Fruit fly (Drosophila melanogaster): ENCODE data around the gene CG6293.

Gene CG6293

dm6 chr3R:10266624-10267492 lies 44.6 kb downstream of the CG6293 start (continued):
- TF ChIP-seq CG13894 (tag; optimal IDR thresholded peaks at IDR 0.05) (no peak), CG8281 (tag; optimal IDR thresholded peaks at IDR 0.05) (no peak), ase (GFP tag; IDR thresholded peaks at IDR 0.05) (no peak), CG7357 (GFP tag; IDR thresholded peaks at IDR 0.05) (0 out of 3 replicates have a peak, but pooled peaks have one; percentile 28), crp (GFP tag; optimal IDR thresholded peaks at IDR 0.05) (peak in 1 of 2 experiments; percentile 38)

dm6 chr3R:10265552-10266137 lies 45.8 kb downstream of the CG6293 start:
- peak; percentile 44 for TF ChIP-seq tio (GFP tag; optimal IDR thresholded peaks at IDR 0.05)
- peak; percentile 76 for TF ChIP-seq CG12769 (tag; optimal IDR thresholded peaks at IDR 0.05)
- peak; percentile 65 for TF ChIP-seq gro (GFP tag; optimal IDR thresholded peaks at IDR 0.05)
- no peak for TF ChIP-seq fd64A (GFP tag; optimal IDR thresholded peaks at IDR 0.05)
- peak; percentile 73 for TF ChIP-seq Meics (GFP tag; optimal IDR thresholded peaks at IDR 0.05)
- TF ChIP-seq CG6683 (GFP tag; optimal IDR thresholded peaks at IDR 0.05): peak; percentile 9
- no peak for TF ChIP-seq knrl (GFP tag; IDR thresholded peaks at IDR 0.05; ENCODE audit: partially characterized antibody)
- peak in 1 of 2 experiments; percentile 34 for TF ChIP-seq eve (GFP tag; optimal IDR thresholded peaks at IDR 0.05)
- peak; percentile 48 for TF ChIP-seq CG1603 (tag; optimal IDR thresholded peaks at IDR 0.05)
- TF ChIP-seq BtbVII (GFP tag; optimal IDR thresholded peaks at IDR 0.05): peak; percentile 42
- peak; percentile 7 for TF ChIP-seq CG2116 (GFP tag; optimal IDR thresholded peaks at IDR 0.05)
- TF ChIP-seq GATAe (GFP tag; conservative IDR thresholded peaks at IDR 0.05): 0 out of 2 replicates have a peak, but pooled peaks have one; percentile 13
- peak; percentile 21 for TF ChIP-seq CG5180 (GFP tag; optimal IDR thresholded peaks at IDR 0.05)
- TF ChIP-seq chn (GFP tag; optimal IDR thresholded peaks at IDR 0.05): peak; percentile 25
- TF ChIP-seq sob (GFP tag; IDR thresholded peaks at IDR 0.05): peak; percentile 80
- TF ChIP-seq bab2 (GFP tag; optimal IDR thresholded peaks at IDR 0.05): peak; percentile 18
- TF ChIP-seq Sox102F (GFP tag; optimal IDR thresholded peaks at IDR 0.05): peak; percentile 44
- peak; percentile 44 for TF ChIP-seq CG2712 (tag; optimal IDR thresholded peaks at IDR 0.05)
- peak; percentile 77 for TF ChIP-seq CG18599 (GFP tag; optimal IDR thresholded peaks at IDR 0.05)
- TF ChIP-seq CG14014 (GFP tag; IDR thresholded peaks at IDR 0.05): peak; percentile 50
- TF ChIP-seq CG12299 (tag; optimal IDR thresholded peaks at IDR 0.05): peak; percentile 11
- TF ChIP-seq Gug (GFP tag; IDR thresholded peaks at IDR 0.05): peak; percentile 18; the same call in 1 of the 4 replicates
- peak; percentile 58 for TF ChIP-seq CG12659 (GFP tag; optimal IDR thresholded peaks at IDR 0.05)
- peak; percentile 4 for TF ChIP-seq CG12104 (GFP tag; optimal IDR thresholded peaks at IDR 0.05)
- peak; percentile 2 for TF ChIP-seq CG11723 (GFP tag; optimal IDR thresholded peaks at IDR 0.05)
- peak; percentile 41 for TF ChIP-seq HHEX (GFP tag; optimal IDR thresholded peaks at IDR 0.05)
- 0 out of 4 replicates have a peak, but pooled peaks have one; percentile 67 for TF ChIP-seq chinmo (GFP tag; IDR thresholded peaks at IDR 0.05; ENCODE audit: partially characterized antibody)
- TF ChIP-seq tin (GFP tag; optimal IDR thresholded peaks at IDR 0.05): peak; percentile 27
- TF ChIP-seq CG10209 (GFP tag; optimal IDR thresholded peaks at IDR 0.05): peak; percentile 29
- peak; percentile 67 for TF ChIP-seq CG13775 (GFP tag; optimal IDR thresholded peaks at IDR 0.05)
- TF ChIP-seq CG16863 (GFP tag; optimal IDR thresholded peaks at IDR 0.05): peak; percentile 4
- TF ChIP-seq CG2129 (GFP tag; IDR thresholded peaks at IDR 0.05; ENCODE audit: partially characterized antibody): no peak
- TF ChIP-seq CG14710 (tag; optimal IDR thresholded peaks at IDR 0.05): no peak
- peak; percentile 9 for TF ChIP-seq CG13894 (tag; optimal IDR thresholded peaks at IDR 0.05)
- TF ChIP-seq zen (tag; optimal IDR thresholded peaks at IDR 0.05): peak; percentile 27
- TF ChIP-seq ranshi (GFP tag; IDR thresholded peaks at IDR 0.05): peak; percentile 40
- peak; percentile 67 for TF ChIP-seq gsb (GFP tag; IDR thresholded peaks at IDR 0.05)
- peak; percentile 85 for TF ChIP-seq Rfx (GFP tag; IDR thresholded peaks at IDR 0.05)
- peak; percentile 41 to 84 for TF ChIP-seq Pdp1 (GFP tag; optimal IDR thresholded peaks at IDR 0.05)
- peak; percentile 66 for TF ChIP-seq mam (GFP tag; optimal IDR thresholded peaks at IDR 0.05)

Measured in whole organism, embryonic.